Worm (Caenorhabditis elegans): ENCODE data around the gene F08F3.1.

F08F3.1 gene

ce11 chrV:5423120-5423519 is 22.8 kb upstream of the F08F3.1 start, which contains the start of gene cyp-14A5:
TSS of gene cyp-14A5 (minus strand) at chrV:5423282.
- TF ChIP-seq scrt-1 (GFP tag; IDR thresholded peaks at IDR 0.05) (no peak), ceh-13 (GFP tag; optimal IDR thresholded peaks at IDR 0.05) (no peak), ama-1 (optimal IDR thresholded peaks at IDR 0.05) (no peak), hnd-1 (tag; optimal IDR thresholded peaks at IDR 0.05) (no peak)

- TF ChIP-seq pes-1 (GFP tag; IDR thresholded peaks at IDR 0.05) (no peak), B0310.2 (tag; optimal IDR thresholded peaks at IDR 0.05) (no peak), tbx-11 (GFP tag; IDR thresholded peaks at IDR 0.05) (no peak), ets-7 (tag; optimal IDR thresholded peaks at IDR 0.05) (no peak), F13C5.2 (tag; optimal IDR thresholded peaks at IDR 0.05) (no peak), ama-1 (optimal IDR thresholded peaks at IDR 0.05) (no peak), hmbx-1 (tag; optimal IDR thresholded peaks at IDR 0.05) (no peak), flt-1 (GFP tag; IDR thresholded peaks at IDR 0.05) (no peak)
These were observed 20.9 kb upstream of the F08F3.1 start for ce11 chrV:5425008-5425407.

- TF ChIP-seq tbx-11 (GFP tag; IDR thresholded peaks at IDR 0.05) (no peak), hmg-4 (GFP tag; optimal IDR thresholded peaks at IDR 0.05) (no peak), ets-7 (tag; optimal IDR thresholded peaks at IDR 0.05) (no peak), hmbx-1 (tag; optimal IDR thresholded peaks at IDR 0.05) (no peak)
These were observed 19.6 kb upstream of the F08F3.1 start for ce11 chrV:5426337-5426736.

ce11 chrV:5427860-5428259 is 18.1 kb upstream of the F08F3.1 start, which contains the start of gene rhr-1:
TSS of gene rhr-1 (plus strand) at chrV:5428160.
- TF ChIP-seq ceh-13 (GFP tag; optimal IDR thresholded peaks at IDR 0.05) (no peak), aly-1 (tag; optimal IDR thresholded peaks at IDR 0.05) (no peak), tbx-11 (GFP tag; IDR thresholded peaks at IDR 0.05) (no peak), tbx-37 (GFP tag; conservative IDR thresholded peaks at IDR 0.05) (no peak), tra-4 (tag; optimal IDR thresholded peaks at IDR 0.05) (no peak), hnd-1 (tag; optimal IDR thresholded peaks at IDR 0.05) (no peak), B0310.2 (tag; optimal IDR thresholded peaks at IDR 0.05) (no peak), F13C5.2 (tag; optimal IDR thresholded peaks at IDR 0.05) (no peak), ets-7 (tag; optimal IDR thresholded peaks at IDR 0.05) (no peak), sea-1 (GFP tag; conservative IDR thresholded peaks at IDR 0.05) (no peak), pes-1 (GFP tag; IDR thresholded peaks at IDR 0.05) (no peak), ama-1 (optimal IDR thresholded peaks at IDR 0.05) (no peak), hmg-4 (GFP tag; optimal IDR thresholded peaks at IDR 0.05) (no peak), ceh-36 (tag; optimal IDR thresholded peaks at IDR 0.05) (no peak)

- TF ChIP-seq aly-1 (tag; optimal IDR thresholded peaks at IDR 0.05) (no peak), ceh-13 (GFP tag; optimal IDR thresholded peaks at IDR 0.05) (no peak), ceh-36 (tag; optimal IDR thresholded peaks at IDR 0.05) (no peak), hmg-4 (GFP tag; optimal IDR thresholded peaks at IDR 0.05) (no peak), tbx-11 (GFP tag; IDR thresholded peaks at IDR 0.05) (no peak), pes-1 (GFP tag; IDR thresholded peaks at IDR 0.05) (no peak), sea-1 (GFP tag; conservative IDR thresholded peaks at IDR 0.05) (no peak), B0310.2 (tag; optimal IDR thresholded peaks at IDR 0.05) (no peak), scrt-1 (GFP tag; IDR thresholded peaks at IDR 0.05) (no peak), hmbx-1 (tag; optimal IDR thresholded peaks at IDR 0.05) (no peak)
These were observed 13.4 kb upstream of the F08F3.1 start, which contains the start of gene F08F3.8 for ce11 chrV:5432499-5432898. TSS of gene F08F3.8 (minus strand) at chrV:5432599.

- no peak for TF ChIP-seq tra-4 (tag; optimal IDR thresholded peaks at IDR 0.05)
- no peak for TF ChIP-seq hmbx-1 (tag; optimal IDR thresholded peaks at IDR 0.05)
- no peak for TF ChIP-seq ama-1 (optimal IDR thresholded peaks at IDR 0.05)
- no peak for TF ChIP-seq ceh-13 (GFP tag; optimal IDR thresholded peaks at IDR 0.05)
- no peak for TF ChIP-seq tbx-11 (GFP tag; IDR thresholded peaks at IDR 0.05)
These were observed 12.9 kb upstream of the F08F3.1 start, which contains the start of gene acl-6 for ce11 chrV:5433020-5433419. TSS of gene acl-6 (plus strand) at chrV:5433386.

ce11 chrV:5439068-5439467 is 6.9 kb upstream of the F08F3.1 start, which contains the start of gene snpc-1.3:
TSS of gene snpc-1.3 (minus strand) at chrV:5439168.
- no peak for TF ChIP-seq ceh-13 (GFP tag; optimal IDR thresholded peaks at IDR 0.05)
- TF ChIP-seq hmg-4 (GFP tag; optimal IDR thresholded peaks at IDR 0.05), result no peak
- TF ChIP-seq hnd-1 (tag; optimal IDR thresholded peaks at IDR 0.05), result no peak
- TF ChIP-seq sea-1 (GFP tag; conservative IDR thresholded peaks at IDR 0.05), result no peak
- TF ChIP-seq ama-1 (optimal IDR thresholded peaks at IDR 0.05), result no peak
- TF ChIP-seq flt-1 (GFP tag; IDR thresholded peaks at IDR 0.05), result no peak
- TF ChIP-seq pes-1 (GFP tag; IDR thresholded peaks at IDR 0.05), result no peak
- no peak for TF ChIP-seq hmbx-1 (tag; optimal IDR thresholded peaks at IDR 0.05)

ce11 chrV:5442366-5442765 is 3.6 kb upstream of the F08F3.1 start:
- TF ChIP-seq ceh-13 (GFP tag; optimal IDR thresholded peaks at IDR 0.05) (no peak), pes-1 (GFP tag; IDR thresholded peaks at IDR 0.05) (no peak), sea-1 (GFP tag; conservative IDR thresholded peaks at IDR 0.05) (no peak), F13C5.2 (tag; optimal IDR thresholded peaks at IDR 0.05) (no peak), hmbx-1 (tag; optimal IDR thresholded peaks at IDR 0.05) (no peak), tbx-37 (GFP tag; conservative IDR thresholded peaks at IDR 0.05) (no peak), hmg-4 (GFP tag; optimal IDR thresholded peaks at IDR 0.05) (no peak), ceh-36 (tag; optimal IDR thresholded peaks at IDR 0.05) (no peak), scrt-1 (GFP tag; IDR thresholded peaks at IDR 0.05) (no peak), ets-7 (tag; optimal IDR thresholded peaks at IDR 0.05) (no peak), B0310.2 (tag; optimal IDR thresholded peaks at IDR 0.05) (no peak), aly-1 (tag; optimal IDR thresholded peaks at IDR 0.05) (no peak)

- TF ChIP-seq ets-7 (tag; optimal IDR thresholded peaks at IDR 0.05) (no peak), tbx-37 (GFP tag; conservative IDR thresholded peaks at IDR 0.05) (no peak), tbx-11 (GFP tag; IDR thresholded peaks at IDR 0.05) (no peak), sea-1 (GFP tag; conservative IDR thresholded peaks at IDR 0.05) (no peak), flt-1 (GFP tag; IDR thresholded peaks at IDR 0.05) (no peak), aly-1 (tag; optimal IDR thresholded peaks at IDR 0.05) (no peak), ama-1 (optimal IDR thresholded peaks at IDR 0.05) (no peak), hmbx-1 (tag; optimal IDR thresholded peaks at IDR 0.05) (no peak), hnd-1 (tag; optimal IDR thresholded peaks at IDR 0.05) (no peak), B0310.2 (tag; optimal IDR thresholded peaks at IDR 0.05) (no peak), ceh-36 (tag; optimal IDR thresholded peaks at IDR 0.05) (no peak), scrt-1 (GFP tag; IDR thresholded peaks at IDR 0.05) (no peak), F13C5.2 (tag; optimal IDR thresholded peaks at IDR 0.05) (no peak), tra-4 (tag; optimal IDR thresholded peaks at IDR 0.05) (no peak), hmg-4 (GFP tag; optimal IDR thresholded peaks at IDR 0.05) (no peak), ceh-13 (GFP tag; optimal IDR thresholded peaks at IDR 0.05) (no peak), pes-1 (GFP tag; IDR thresholded peaks at IDR 0.05) (no peak)
These were observed 1.9 kb upstream of the F08F3.1 start for ce11 chrV:5444037-5444436.
